Worm (Caenorhabditis elegans) whole organism, L1 larva: ENCODE measurements around the gene mom-1.
A peak's percentile ranks its signal among the peaks of the same experiment; 100 is the strongest.

Experiments used
- aly-2 ChIP-seq: fragments of 150-350 bp; optimal IDR thresholded peaks from 2 replicates; lab custom pipeline; 2014; ENCODE audit warnings: missing biosample characterization, missing genetic modification characterization
- elt-3 ChIP-seq, 6 experiments: fragments of 150-350 bp in 1 of 6; sonication (generic microtip); optimal IDR thresholded peaks; 2 replicates each; lab custom pipeline; 2017 to 2018; ENCODE audit warnings: missing biosample characterization in 6 of 6, missing genetic modification characterization in 6 of 6, inconsistent platforms in 1 of 6
- fos-1 ChIP-seq: fragments of 150-350 bp; optimal IDR thresholded peaks from 2 replicates; lab custom pipeline; 2014; ENCODE audit warnings: missing biosample characterization, missing genetic modification characterization
- lin-14 ChIP-seq: fragments of 200-800 bp; sonication (Bioruptor generic); optimal IDR thresholded peaks from 2 replicates; lab custom pipeline; 2018; ENCODE audit warnings: mild to moderate bottlenecking, missing genetic modification characterization, moderate library complexity, missing compliant biosample characterization
- lin-39 ChIP-seq: fragments of 150-350 bp; optimal IDR thresholded peaks from 2 replicates; lab custom pipeline; 2014; ENCODE audit warnings: missing biosample characterization, missing genetic modification reagents, missing genetic modification characterization
- ztf-11 ChIP-seq, 2 experiments: sonication (generic microtip); optimal IDR thresholded peaks; 2 replicates each; lab custom pipeline; 2016 to 2017; ENCODE audit warnings: missing genetic modification characterization in 2 of 2, missing biosample characterization in 1 of 2, missing compliant biosample characterization in 1 of 2

DNA sequence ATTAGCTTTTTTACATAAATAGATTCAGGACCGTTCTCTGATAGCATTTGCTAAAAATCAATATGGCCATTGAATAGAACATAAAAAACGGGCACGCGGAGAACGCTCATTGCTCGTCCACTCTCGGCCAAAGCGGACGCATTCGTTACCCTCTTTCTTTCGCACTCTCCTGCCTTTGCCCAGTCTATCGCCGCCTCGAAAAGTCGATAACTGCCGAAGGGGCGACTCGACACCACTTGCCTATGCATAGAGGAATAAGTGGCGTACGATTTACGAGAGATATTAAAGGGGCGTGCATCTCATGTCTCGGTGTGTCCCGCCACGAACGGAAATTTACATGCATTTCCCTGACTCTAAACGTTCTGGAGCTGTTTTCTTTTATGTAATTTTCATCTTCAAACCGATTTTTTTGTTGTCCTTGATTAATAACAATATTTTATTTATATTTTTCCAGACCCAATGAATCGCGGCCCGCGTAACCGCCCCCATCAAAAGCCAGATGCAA is 29.7 kb upstream of the mom-1 start, which contains the start of gene W05H9.4:
- TF ChIP-seq lin-14 (GFP tag; lab: Kevin White, UChicago) (peak; percentile 86), ztf-11 (tag; optimal IDR thresholded peaks at IDR 0.05; lab: Kevin White, UChicago) (peak in 1 of 2 experiments; percentile 59), fos-1 (tag; lab: Kevin White, UChicago) (no peak), aly-2 (tag; lab: Kevin White, UChicago) (no peak), lin-39 (tag; lab: Kevin White, UChicago) (no peak), elt-3 (tag; optimal IDR thresholded peaks at IDR 0.05; lab: Kevin White, UChicago) (no peak)
